Worm (Caenorhabditis elegans) whole organism, young adult: ENCODE data around the gene F42C5.4.
A peak's percentile ranks its signal among the peaks of the same experiment; 100 is the strongest.

Experiments used
- F10E7.11 ChIP-seq: sonication (generic microtip); optimal IDR thresholded peaks from 2 replicates; lab custom pipeline; 2017; ENCODE audit warnings: mild to moderate bottlenecking, missing genetic modification characterization, moderate library complexity, missing compliant biosample characterization
- F33H1.4 ChIP-seq: fragments of 200-800 bp; sonication (Bioruptor generic); IDR thresholded peaks from 2 replicates; pipeline ENCODE4 v1.3.6; 2022; ENCODE audit warnings: missing genetic modification reagents, missing genetic modification characterization, missing compliant biosample characterization
- F57A8.1 ChIP-seq: fragments of 200-800 bp; sonication (Bioruptor generic); optimal IDR thresholded peaks from 2 replicates; lab custom pipeline; 2018; ENCODE audit warnings: mild to moderate bottlenecking, missing genetic modification characterization, moderate library complexity, missing compliant biosample characterization
- F57C9.4 ChIP-seq: sonication (generic microtip); optimal IDR thresholded peaks from 2 replicates; lab custom pipeline; 2017; ENCODE audit warnings: mild to moderate bottlenecking, missing genetic modification characterization, missing compliant biosample characterization
- Y53F4B.3 ChIP-seq: fragments of 200-800 bp; sonication (Bioruptor generic); IDR thresholded peaks from 2 replicates; pipeline ENCODE4 v1.3.6; 2022; ENCODE audit warnings: missing genetic modification reagents, missing genetic modification characterization, missing compliant biosample characterization
- Y56A3A.18 ChIP-seq: fragments of 200-800 bp; sonication (Bioruptor generic); IDR thresholded peaks from 2 replicates; pipeline ENCODE4 v1.3.6; 2022; ENCODE audit warnings: missing genetic modification reagents, missing genetic modification characterization, missing compliant biosample characterization
- ZK185.1 ChIP-seq: sonication (generic microtip); optimal IDR thresholded peaks from 2 replicates; lab custom pipeline; 2016; ENCODE audit warnings: mild to moderate bottlenecking, missing genetic modification characterization, missing compliant biosample characterization; ENCODE audit not compliant: poor library complexity, severe bottlenecking
- athp-1 ChIP-seq: sonication (generic microtip); optimal IDR thresholded peaks from 2 replicates; lab custom pipeline; 2017; ENCODE audit warnings: mild to moderate bottlenecking, missing genetic modification characterization, missing compliant biosample characterization
- attf-3 ChIP-seq: fragments of 200-800 bp; sonication (Bioruptor generic); conservative IDR thresholded peaks from 2 replicates; pipeline ENCODE4 v1.3.6; 2022; ENCODE audit warnings: missing genetic modification reagents, missing genetic modification characterization, missing compliant biosample characterization
- attf-5 ChIP-seq: fragments of 200-800 bp; sonication (Bioruptor generic); optimal IDR thresholded peaks from 2 replicates; lab custom pipeline; 2018; ENCODE audit warnings: mild to moderate bottlenecking, missing genetic modification characterization, missing compliant biosample characterization
- ceh-100 ChIP-seq: fragments of 200-800 bp; sonication (Bioruptor generic); IDR thresholded peaks from 2 replicates; pipeline ENCODE4 v1.3.6; 2022; ENCODE audit warnings: missing genetic modification reagents, missing genetic modification characterization, missing compliant biosample characterization
- ceh-79 ChIP-seq: sonication (generic microtip); optimal IDR thresholded peaks from 2 replicates; lab custom pipeline; 2017; ENCODE audit warnings: mild to moderate bottlenecking, missing genetic modification characterization, missing compliant biosample characterization
- dox-1 ChIP-seq: fragments of 200-800 bp; sonication (Bioruptor generic); IDR thresholded peaks from 2 replicates; pipeline ENCODE4 v1.3.6; 2022; ENCODE audit warnings: missing genetic modification reagents, missing genetic modification characterization, missing compliant biosample characterization
- ets-4 ChIP-seq: fragments of 200-800 bp; sonication (Bioruptor generic); optimal IDR thresholded peaks from 2 replicates; lab custom pipeline; 2018; ENCODE audit warnings: mild to moderate bottlenecking, missing genetic modification characterization, missing compliant biosample characterization
- fkh-3 ChIP-seq: sonication (generic microtip); optimal IDR thresholded peaks from 2 replicates; lab custom pipeline; 2016; ENCODE audit warnings: mild to moderate bottlenecking, missing genetic modification characterization, missing compliant biosample characterization
- him-1 ChIP-seq: sonication (generic microtip); optimal IDR thresholded peaks from 2 replicates; lab custom pipeline; 2016; ENCODE audit warnings: missing genotype, missing genetic modification reagents, missing genetic modification characterization, missing compliant biosample characterization
- hlh-12 ChIP-seq: sonication (generic microtip); optimal IDR thresholded peaks from 2 replicates; lab custom pipeline; 2016; ENCODE audit warnings: missing genetic modification characterization, missing compliant biosample characterization
- let-607 ChIP-seq, 2 experiments: fragments of 200-800 bp in 1 of 2; sonication (Bioruptor generic) in 1 of 2; sonication (generic microtip) in 1 of 2; optimal IDR thresholded peaks; 2 replicates each; lab custom pipeline; 2016 to 2018; ENCODE audit warnings: mild to moderate bottlenecking in 2 of 2, missing compliant biosample characterization in 2 of 2, missing genetic modification characterization in 2 of 2, moderate library complexity in 2 of 2, missing genotype in 1 of 2
- lin-40 ChIP-seq: sonication (generic microtip); optimal IDR thresholded peaks from 2 replicates; lab custom pipeline; 2016; ENCODE audit warnings: missing genetic modification characterization, mild to moderate bottlenecking, missing compliant biosample characterization, missing genotype, missing genetic modification reagents
- lir-1 ChIP-seq: fragments of 200-800 bp; sonication (Bioruptor generic); conservative IDR thresholded peaks from 2 replicates; pipeline ENCODE4 v1.3.6; 2022; ENCODE audit warnings: missing genetic modification reagents, missing genetic modification characterization, missing compliant biosample characterization
- mel-28 ChIP-seq: sonication (generic microtip); optimal IDR thresholded peaks from 2 replicates; lab custom pipeline; 2016; ENCODE audit warnings: borderline replicate concordance, mild to moderate bottlenecking, missing genetic modification characterization, missing compliant biosample characterization
- nfya-1 ChIP-seq: sonication (generic microtip); optimal IDR thresholded peaks from 2 replicates; lab custom pipeline; 2017; ENCODE audit warnings: antibody characterized with exemption, missing compliant biosample characterization, missing genetic modification characterization, borderline replicate concordance; ENCODE audit not compliant: insufficient read depth
- nhr-120 ChIP-seq: fragments of 200-800 bp; sonication (Bioruptor generic); IDR thresholded peaks from 2 replicates; pipeline ENCODE4 v1.3.6; 2022; ENCODE audit warnings: missing genetic modification characterization, missing compliant biosample characterization
- nhr-80 ChIP-seq: sonication (generic microtip); optimal IDR thresholded peaks from 2 replicates; lab custom pipeline; 2016; ENCODE audit warnings: missing genetic modification characterization, missing compliant biosample characterization
- pbrm-1 ChIP-seq: fragments of 200-800 bp; sonication (Bioruptor generic); IDR thresholded peaks from 2 replicates; pipeline ENCODE4 v1.3.6; 2022; ENCODE audit warnings: missing genetic modification reagents, missing genetic modification characterization, missing compliant biosample characterization
- rpc-1 ChIP-seq, 2 experiments: fragments of 150-350 bp in 1 of 2; sonication (generic microtip) in 1 of 2; optimal IDR thresholded peaks; 2 replicates each; lab custom pipeline; 2014 to 2018; ENCODE audit warnings: missing biosample characterization in 1 of 2, missing genetic modification characterization in 1 of 2, missing genetic modification reagents in 1 of 2, missing genotype in 1 of 2
- snpc-1.1 ChIP-seq: sonication (generic microtip); optimal IDR thresholded peaks from 2 replicates; lab custom pipeline; 2017; ENCODE audit warnings: missing genetic modification characterization, mild to moderate bottlenecking, missing compliant biosample characterization, antibody characterized with exemption, moderate library complexity, missing genotype, missing genetic modification reagents; ENCODE audit not compliant: insufficient read depth
- sptf-2 ChIP-seq: fragments of 200-800 bp; sonication (Bioruptor generic); optimal IDR thresholded peaks from 2 replicates; lab custom pipeline; 2018; ENCODE audit warnings: mild to moderate bottlenecking, missing genetic modification characterization, missing compliant biosample characterization
- unc-130 ChIP-seq: sonication (generic microtip); optimal IDR thresholded peaks from 2 replicates; lab custom pipeline; 2016; ENCODE audit warnings: missing genetic modification reagents, missing genetic modification characterization, missing compliant biosample characterization
- unc-62 ChIP-seq: fragments of 150-350 bp; optimal IDR thresholded peaks from 2 replicates; lab custom pipeline; 2014; ENCODE audit warnings: missing biosample characterization, missing genetic modification reagents, missing genetic modification characterization
- zfh-2 ChIP-seq: fragments of 200-800 bp; sonication (Bioruptor generic); conservative IDR thresholded peaks from 2 replicates; pipeline ENCODE4 v1.3.6; 2022; ENCODE audit warnings: missing genetic modification reagents, missing genetic modification characterization, missing compliant biosample characterization
- ztf-18 ChIP-seq: sonication (generic microtip); optimal IDR thresholded peaks from 2 replicates; lab custom pipeline; 2016; ENCODE audit warnings: missing genotype, mild to moderate bottlenecking, missing genetic modification characterization, missing compliant biosample characterization
- ztf-22 ChIP-seq: fragments of 200-800 bp; sonication (Bioruptor generic); optimal IDR thresholded peaks from 2 replicates; lab custom pipeline; 2018; ENCODE audit warnings: mild to moderate bottlenecking, missing genetic modification characterization, moderate library complexity, missing compliant biosample characterization
- ztf-6 ChIP-seq: fragments of 200-800 bp; sonication (Bioruptor generic); IDR thresholded peaks from 2 replicates; pipeline ENCODE4 v1.3.6; 2022; ENCODE audit warnings: missing genetic modification reagents, missing genetic modification characterization, missing compliant biosample characterization

The F42C5.4 gene

ce11 chrIV:7326613-7327149, 34.8 kb upstream of the F42C5.4 start, which contains the start of gene ifo-1:
Gene ifo-1 (minus strand): TSS chrIV:7326663.
- TF ChIP-seq nfya-1 (tag; lab: Kevin White, UChicago): no peak
- TF ChIP-seq unc-62 (GFP tag; lab: Kevin White, UChicago): no peak
- peak; percentile 63; the same call in 1 of the 2 replicates for TF ChIP-seq dox-1 (GFP tag; lab: Robert Waterston, UW)
- TF ChIP-seq nhr-80 (tag; lab: Kevin White, UChicago): peak; percentile 99
- TF ChIP-seq Y53F4B.3 (GFP tag; lab: Robert Waterston, UW): no peak
- TF ChIP-seq hlh-12 (tag; lab: Kevin White, UChicago): no peak
- TF ChIP-seq rpc-1 (optimal IDR thresholded peaks at IDR 0.05; lab: Kevin White, UChicago): no peak
- TF ChIP-seq rpc-1 (tag; optimal IDR thresholded peaks at IDR 0.05; lab: Kevin White, UChicago): no peak
- no peak for TF ChIP-seq unc-130 (GFP tag; lab: Kevin White, UChicago)
- no peak for TF ChIP-seq ztf-6 (GFP tag; lab: Robert Waterston, UW)
- TF ChIP-seq attf-3: no peak
- TF ChIP-seq ets-4 (GFP tag; lab: Kevin White, UChicago): peak; percentile 3
- TF ChIP-seq attf-5 (GFP tag; lab: Kevin White, UChicago): no peak

- no peak for TF ChIP-seq him-1 (tag; lab: Kevin White, UChicago)
- no peak for TF ChIP-seq lir-1 (GFP tag; lab: Robert Waterston, UW)
- no peak for TF ChIP-seq fkh-3 (tag; lab: Kevin White, UChicago)
- no peak for TF ChIP-seq sptf-2
- TF ChIP-seq let-607 (tag; optimal IDR thresholded peaks at IDR 0.05; lab: Kevin White, UChicago): peak in 1 of 2 experiments; percentile 37
- peak; percentile 6; the same call in 1 of the 2 replicates for TF ChIP-seq dox-1 (GFP tag; lab: Robert Waterston, UW)
- peak; percentile 76 for TF ChIP-seq nhr-80 (tag; lab: Kevin White, UChicago)
Observed at ce11 chrIV:7325698-7326097, 33.8 kb upstream of the F42C5.4 start.

- TF ChIP-seq mel-28 (no peak), snpc-1.1 (tag; lab: Kevin White, UChicago) (no peak), ztf-22 (no peak), F10E7.11 (tag; lab: Kevin White, UChicago) (no peak), nhr-120 (no peak), F57C9.4 (tag; lab: Kevin White, UChicago) (no peak), ztf-18 (no peak), Y56A3A.18 (GFP tag; lab: Robert Waterston, UW) (no peak), lin-40 (tag; lab: Kevin White, UChicago) (no peak), ceh-79 (tag; lab: Kevin White, UChicago) (no peak), athp-1 (tag; lab: Kevin White, UChicago) (no peak), ceh-100 (GFP tag; lab: Robert Waterston, UW) (no peak), zfh-2 (GFP tag; lab: Robert Waterston, UW) (no peak), F33H1.4 (GFP tag; lab: Robert Waterston, UW) (no peak), ZK185.1 (tag; lab: Kevin White, UChicago) (no peak), pbrm-1 (GFP tag; lab: Robert Waterston, UW) (no peak), F57A8.1 (no peak)
Observed at ce11 chrIV:7324913-7325312, 33.0 kb upstream of the F42C5.4 start.
